Fruit fly (Drosophila melanogaster) Kc167 (cell line): Measurements from ENCODE around the gene PAN3.

Source experiments
- Myc ChIP-seq: fragments of >200 bp; optimal IDR thresholded peaks from 2 replicates; lab custom pipeline; 2017; ENCODE audit warnings: missing external identifiers
- Sin3A ChIP-seq: fragments of >200 bp; optimal IDR thresholded peaks from 2 replicates; lab custom pipeline; 2018; ENCODE audit warnings: missing external identifiers
- h ChIP-seq: fragments of >200 bp; optimal IDR thresholded peaks from 3 replicates; lab custom pipeline; 2018; ENCODE audit warnings: missing external identifiers
- insv ChIP-seq: fragments of >200 bp; optimal IDR thresholded peaks from 3 replicates; lab custom pipeline; 2018; ENCODE audit warnings: missing external identifiers
- psq ChIP-seq: fragments of >200 bp; optimal IDR thresholded peaks from 2 replicates; lab custom pipeline; 2017; ENCODE audit warnings: missing external identifiers
- ttk ChIP-seq: sonication (Bioruptor generic); optimal IDR thresholded peaks from 2 replicates; lab custom pipeline; 2017; ENCODE audit warnings: missing external identifiers

DNA sequence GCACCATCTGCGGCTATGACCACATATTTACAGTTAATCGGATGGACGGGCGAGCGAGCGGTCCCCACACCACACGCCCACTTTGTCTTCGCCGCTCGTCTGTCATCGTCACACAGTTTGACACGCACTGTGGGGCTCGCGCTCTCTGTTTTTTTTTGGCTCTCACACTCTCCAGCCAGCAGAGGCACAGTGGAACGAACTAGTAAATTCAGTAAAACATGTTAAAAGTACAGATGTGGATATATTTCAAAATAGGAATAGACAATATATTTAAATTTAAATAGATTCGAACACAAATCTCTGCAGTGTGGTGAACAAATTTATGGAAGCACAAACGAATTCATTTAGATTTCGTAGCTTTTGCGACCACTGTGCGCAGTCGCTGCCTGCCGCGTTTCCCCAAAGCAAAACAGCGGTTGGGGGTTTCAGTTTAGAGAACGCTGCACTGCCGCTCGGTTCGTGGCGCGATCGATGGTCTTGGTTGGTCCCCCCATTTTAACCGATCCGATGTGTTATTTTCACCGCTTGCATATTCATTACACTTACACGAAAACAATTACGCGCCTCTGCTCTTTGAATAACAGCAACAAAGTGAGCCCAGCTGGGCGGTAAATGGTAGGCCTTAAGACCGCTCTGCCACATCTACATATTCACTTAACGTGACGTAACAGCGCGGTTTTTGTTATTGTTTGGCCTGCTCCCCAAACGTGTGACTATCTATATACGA lies 10.4 kb downstream of the PAN3 start:
- TF ChIP-seq ttk (lab: Kevin White, UChicago) (no peak), Sin3A (lab: Kevin White, UChicago) (no peak), psq (lab: Kevin White, UChicago) (no peak), insv (lab: Kevin White, UChicago) (no peak), Myc (lab: Kevin White, UChicago) (no peak), h (lab: Kevin White, UChicago) (no peak)
